Worm (Caenorhabditis elegans): ENCODE data around the gene Y54E2A.8.

Gene Y54E2A.8

ce11 chrII:14832055-14832454 is 53.9 kb downstream of the Y54E2A.8 start:
- TF ChIP-seq Y95B8A.8 (GFP tag; IDR thresholded peaks at IDR 0.05) (no peak), rec-8 (tag; optimal IDR thresholded peaks at IDR 0.05) (no peak), ceh-27 (GFP tag; optimal IDR thresholded peaks at IDR 0.05) (no peak), tlf-1 (GFP tag; optimal IDR thresholded peaks at IDR 0.05) (no peak), let-607 (tag; optimal IDR thresholded peaks at IDR 0.05) (no peak), sptf-2 (GFP tag; optimal IDR thresholded peaks at IDR 0.05) (no peak), lin-54 (GFP tag; optimal IDR thresholded peaks at IDR 0.05) (no peak), cebp-2 (GFP tag; IDR thresholded peaks at IDR 0.05) (no peak), madf-10 (tag; optimal IDR thresholded peaks at IDR 0.05) (no peak), tbp1 (GFP tag; optimal IDR thresholded peaks at IDR 0.05) (no peak), nfya-1 (tag; optimal IDR thresholded peaks at IDR 0.05; ENCODE audit: borderline replicate concordance, insufficient read depth) (no peak), F39B2.1 (GFP tag; IDR thresholded peaks at IDR 0.05) (no peak), lin-40 (tag; optimal IDR thresholded peaks at IDR 0.05) (no peak)
